Fruit fly (Drosophila melanogaster) S2 (cell line): ENCODE results near the gene Rpn5.

Source experiments
- CG8478 ChIP-seq: fragments of >200 bp; optimal IDR thresholded peaks from 2 replicates; lab custom pipeline; 2018
- CTCF ChIP-seq, 2 experiments: fragments of >200 bp; optimal IDR thresholded peaks; 2 replicates each; lab custom pipeline; 2018

Gene Rpn5

dm6 chr3R:5789025-5789953 is at the start of gene Rpn5, which contains the start of gene Hat1:
Gene Rpn5, plus strand, starts transcription at chr3R:5789493.
Gene Hat1, minus strand, starts transcription at chr3R:5789384.
- TF ChIP-seq CG8478 (lab: Kevin White, UChicago), result no peak
- TF ChIP-seq CTCF (optimal IDR thresholded peaks at IDR 0.05; lab: Kevin White, UChicago), result no peak

dm6 chr3R:5742278-5743196 is 46.8 kb upstream of the Rpn5 start, which contains the start of the genes Sym and Madm:
Gene Sym, minus strand, starts transcription at chr3R:5742476.
Gene Madm, plus strand, starts transcription at chr3R:5742510.
- TF ChIP-seq CG8478 (lab: Kevin White, UChicago), result no peak
- no peak for TF ChIP-seq CTCF (optimal IDR thresholded peaks at IDR 0.05; lab: Kevin White, UChicago)

- TF ChIP-seq CG8478 (lab: Kevin White, UChicago), result no peak
- no peak for TF ChIP-seq CTCF (optimal IDR thresholded peaks at IDR 0.05; lab: Kevin White, UChicago)
Observed at dm6 chr3R:5746646-5747045, 42.6 kb upstream of the Rpn5 start.

dm6 chr3R:5754594-5754993 is 34.7 kb upstream of the Rpn5 start, which contains the start of gene Dcps:
Gene Dcps, minus strand, starts transcription at chr3R:5754774.
- TF ChIP-seq CTCF (optimal IDR thresholded peaks at IDR 0.05; lab: Kevin White, UChicago), result no peak
- no peak for TF ChIP-seq CG8478 (lab: Kevin White, UChicago)

- TF ChIP-seq CTCF (optimal IDR thresholded peaks at IDR 0.05; lab: Kevin White, UChicago) (no peak), CG8478 (lab: Kevin White, UChicago) (no peak)
Observed at dm6 chr3R:5758624-5759209, 30.6 kb upstream of the Rpn5 start, which contains the start of gene Sec8. Gene Sec8, minus strand, starts transcription at chr3R:5758997.

- TF ChIP-seq CTCF (optimal IDR thresholded peaks at IDR 0.05; lab: Kevin White, UChicago) (no peak), CG8478 (lab: Kevin White, UChicago) (no peak)
Observed at dm6 chr3R:5760980-5761379, 28.3 kb upstream of the Rpn5 start.

- TF ChIP-seq CTCF (optimal IDR thresholded peaks at IDR 0.05; lab: Kevin White, UChicago) (no peak), CG8478 (lab: Kevin White, UChicago) (no peak)
Observed at dm6 chr3R:5771614-5772202, 17.6 kb upstream of the Rpn5 start.

- TF ChIP-seq CTCF (optimal IDR thresholded peaks at IDR 0.05; lab: Kevin White, UChicago) (peak; percentile 29 to 47), CG8478 (lab: Kevin White, UChicago) (no peak)
Observed at dm6 chr3R:5772433-5772832, 16.9 kb upstream of the Rpn5 start.

- TF ChIP-seq CG8478 (lab: Kevin White, UChicago), result no peak
- peak; percentile 63 to 77 for TF ChIP-seq CTCF (optimal IDR thresholded peaks at IDR 0.05; lab: Kevin White, UChicago)
Observed at dm6 chr3R:5778731-5779593, 10.3 kb upstream of the Rpn5 start, which contains the start of gene jagn. Gene jagn, plus strand, starts transcription at chr3R:5779315.

dm6 chr3R:5780976-5781375 is 8.3 kb upstream of the Rpn5 start, which contains the start of gene CG2082:
Gene CG2082, minus strand, starts transcription at chr3R:5781076.
- no peak for TF ChIP-seq CTCF (optimal IDR thresholded peaks at IDR 0.05; lab: Kevin White, UChicago)
- TF ChIP-seq CG8478 (lab: Kevin White, UChicago), result no peak

dm6 chr3R:5781462-5781861 is 7.8 kb upstream of the Rpn5 start, which contains the start of gene kat-60L1:
Gene kat-60L1, plus strand, starts transcription at chr3R:5781762.
- no peak for TF ChIP-seq CG8478 (lab: Kevin White, UChicago)
- TF ChIP-seq CTCF (optimal IDR thresholded peaks at IDR 0.05; lab: Kevin White, UChicago), result no peak

- TF ChIP-seq CTCF (optimal IDR thresholded peaks at IDR 0.05; lab: Kevin White, UChicago) (no peak), CG8478 (lab: Kevin White, UChicago) (no peak)
Observed at dm6 chr3R:5791497-5791896, 2.2 kb downstream of the Rpn5 start, which contains the start of gene Hpf1. Gene Hpf1, plus strand, starts transcription at chr3R:5791879.
